Fruit fly (Drosophila melanogaster): ENCODE results near the gene PIG-Wb.
A peak's percentile ranks its signal among the peaks of the same experiment; 100 is the strongest.

The PIG-Wb gene

dm6 chr3L:1726747-1727146, 11.2 kb downstream of the PIG-Wb start:
- TF ChIP-seq cic (GFP tag; optimal IDR thresholded peaks at IDR 0.05) (peak; percentile 48), CG11617 (GFP tag; optimal IDR thresholded peaks at IDR 0.05) (no peak), Mnt (GFP tag; optimal IDR thresholded peaks at IDR 0.05) (peak; percentile 8), kay (GFP tag; ENCODE audit: borderline replicate concordance) (peak; percentile 0), CG7101 (tag; optimal IDR thresholded peaks at IDR 0.05) (no peak)

dm6 chr3L:1724090-1724489, 13.8 kb downstream of the PIG-Wb start, which contains the start of gene CG12035:
Gene CG12035, plus strand, starts transcription at chr3L:1724390.
- TF ChIP-seq cic (GFP tag; optimal IDR thresholded peaks at IDR 0.05) (no peak), Mnt (GFP tag; optimal IDR thresholded peaks at IDR 0.05) (no peak), Hr96 (GFP tag; optimal IDR thresholded peaks at IDR 0.05) (no peak), kay (GFP tag; ENCODE audit: borderline replicate concordance) (no peak), CG7101 (tag; optimal IDR thresholded peaks at IDR 0.05) (no peak), toe (GFP tag; optimal IDR thresholded peaks at IDR 0.05) (no peak), CG7045 (GFP tag; optimal IDR thresholded peaks at IDR 0.05) (no peak), CG33017 (tag; optimal IDR thresholded peaks at IDR 0.05) (no peak), CG12768 (GFP tag; optimal IDR thresholded peaks at IDR 0.05) (no peak), pad (GFP tag; optimal IDR thresholded peaks at IDR 0.05) (no peak), ovo (GFP tag; optimal IDR thresholded peaks at IDR 0.05) (no peak), CG1620 (GFP tag; optimal IDR thresholded peaks at IDR 0.05) (no peak), bab1 (GFP tag; optimal IDR thresholded peaks at IDR 0.05) (no peak)

- no peak for TF ChIP-seq cic (GFP tag; optimal IDR thresholded peaks at IDR 0.05)
- TF ChIP-seq bab1 (GFP tag; optimal IDR thresholded peaks at IDR 0.05): no peak
- TF ChIP-seq pad (GFP tag; optimal IDR thresholded peaks at IDR 0.05): no peak
- TF ChIP-seq tj (GFP tag; optimal IDR thresholded peaks at IDR 0.05): no peak
- TF ChIP-seq CG7101 (tag; optimal IDR thresholded peaks at IDR 0.05): no peak
- no peak for TF ChIP-seq cnc (optimal IDR thresholded peaks at IDR 0.05)
- TF ChIP-seq CG14711 (tag; optimal IDR thresholded peaks at IDR 0.05): no peak
- TF ChIP-seq CG11617 (GFP tag; optimal IDR thresholded peaks at IDR 0.05): no peak
- no peak for TF ChIP-seq CG33017 (tag; optimal IDR thresholded peaks at IDR 0.05)
- no peak for TF ChIP-seq kay (GFP tag; ENCODE audit: borderline replicate concordance)
- no peak for TF ChIP-seq Mnt (GFP tag; optimal IDR thresholded peaks at IDR 0.05)
- TF ChIP-seq Hr96 (GFP tag; optimal IDR thresholded peaks at IDR 0.05): no peak
- TF ChIP-seq toe (GFP tag; optimal IDR thresholded peaks at IDR 0.05): no peak
Observed at dm6 chr3L:1723053-1723452, 14.9 kb downstream of the PIG-Wb start, which contains the start of gene CG18171. Gene CG18171, minus strand, starts transcription at chr3L:1723153.

dm6 chr3L:1711218-1711617, 26.7 kb downstream of the PIG-Wb start:
- no peak for TF ChIP-seq cnc (optimal IDR thresholded peaks at IDR 0.05)
- TF ChIP-seq ovo (GFP tag; optimal IDR thresholded peaks at IDR 0.05): no peak
- no peak for TF ChIP-seq toe (GFP tag; optimal IDR thresholded peaks at IDR 0.05)
- no peak for TF ChIP-seq CG11617 (GFP tag; optimal IDR thresholded peaks at IDR 0.05)
- TF ChIP-seq CG1620 (GFP tag; optimal IDR thresholded peaks at IDR 0.05): no peak

- no peak for TF ChIP-seq CG1620 (GFP tag; optimal IDR thresholded peaks at IDR 0.05)
- TF ChIP-seq CG33017 (tag; optimal IDR thresholded peaks at IDR 0.05): no peak
- TF ChIP-seq CG12768 (GFP tag; optimal IDR thresholded peaks at IDR 0.05): no peak
- TF ChIP-seq Hr96 (GFP tag; optimal IDR thresholded peaks at IDR 0.05): no peak
- TF ChIP-seq CG5204 (GFP tag; optimal IDR thresholded peaks at IDR 0.05): no peak
- no peak for TF ChIP-seq ovo (GFP tag; optimal IDR thresholded peaks at IDR 0.05)
- TF ChIP-seq pad (GFP tag; optimal IDR thresholded peaks at IDR 0.05): no peak
- TF ChIP-seq cnc (optimal IDR thresholded peaks at IDR 0.05): no peak
Observed at dm6 chr3L:1710562-1710961, 27.3 kb downstream of the PIG-Wb start.

dm6 chr3L:1709161-1709560, 28.7 kb downstream of the PIG-Wb start:
- TF ChIP-seq CG12768 (GFP tag; optimal IDR thresholded peaks at IDR 0.05) (no peak), cic (GFP tag; optimal IDR thresholded peaks at IDR 0.05) (no peak), CG5204 (GFP tag; optimal IDR thresholded peaks at IDR 0.05) (no peak), CG33017 (tag; optimal IDR thresholded peaks at IDR 0.05) (no peak), pad (GFP tag; optimal IDR thresholded peaks at IDR 0.05) (no peak)

- TF ChIP-seq tj (GFP tag; optimal IDR thresholded peaks at IDR 0.05) (no peak), Clk (GFP tag; optimal IDR thresholded peaks at IDR 0.05) (no peak), ovo (GFP tag; optimal IDR thresholded peaks at IDR 0.05) (no peak), CG1620 (GFP tag; optimal IDR thresholded peaks at IDR 0.05) (no peak), kay (GFP tag; ENCODE audit: borderline replicate concordance) (no peak)
Observed at dm6 chr3L:1702367-1702927, 35.5 kb downstream of the PIG-Wb start, which contains the start of gene CG13931. Gene CG13931, minus strand, starts transcription at chr3L:1702407.

- TF ChIP-seq cic (GFP tag; optimal IDR thresholded peaks at IDR 0.05) (no peak), toe (GFP tag; optimal IDR thresholded peaks at IDR 0.05) (no peak), ovo (GFP tag; optimal IDR thresholded peaks at IDR 0.05) (no peak), CG7101 (tag; optimal IDR thresholded peaks at IDR 0.05) (no peak), Crg-1 (GFP tag; optimal IDR thresholded peaks at IDR 0.05) (no peak), bab1 (GFP tag; optimal IDR thresholded peaks at IDR 0.05) (no peak), kay (GFP tag; ENCODE audit: borderline replicate concordance) (no peak), CG1620 (GFP tag; optimal IDR thresholded peaks at IDR 0.05) (no peak), CG12768 (GFP tag; optimal IDR thresholded peaks at IDR 0.05) (no peak), CG7045 (GFP tag; optimal IDR thresholded peaks at IDR 0.05) (no peak), Mnt (GFP tag; optimal IDR thresholded peaks at IDR 0.05) (no peak), Clk (GFP tag; optimal IDR thresholded peaks at IDR 0.05) (no peak), Hr96 (GFP tag; optimal IDR thresholded peaks at IDR 0.05) (no peak), tj (GFP tag; optimal IDR thresholded peaks at IDR 0.05) (no peak)
Observed at dm6 chr3L:1694317-1694716, 43.6 kb downstream of the PIG-Wb start, which contains the start of gene CG12011. Gene CG12011, plus strand, starts transcription at chr3L:1694617.

Measured in whole organism, adult.